Worm (Caenorhabditis elegans) whole organism, L1 larva: Measurements from ENCODE around the gene rla-2.
A peak's percentile ranks its signal among the peaks of the same experiment; 100 is the strongest.

Source experiments
- C04F5.9 ChIP-seq: sonication (generic microtip); optimal IDR thresholded peaks from 2 replicates; lab custom pipeline; 2016; ENCODE audit warnings: missing genetic modification characterization, missing compliant biosample characterization
- C16A3.4 ChIP-seq: fragments of 150-350 bp; optimal IDR thresholded peaks from 2 replicates; lab custom pipeline; 2014; ENCODE audit warnings: missing biosample characterization, missing genetic modification characterization
- C34B4.2 ChIP-seq: sonication (generic microtip); optimal IDR thresholded peaks from 2 replicates; lab custom pipeline; 2017; ENCODE audit warnings: mild to moderate bottlenecking, missing genetic modification characterization, missing compliant biosample characterization
- Y116A8C.19 ChIP-seq: sonication (generic microtip); optimal IDR thresholded peaks from 2 replicates; lab custom pipeline; 2016; ENCODE audit warnings: missing compliant biosample characterization, missing genetic modification characterization, borderline replicate concordance
- aly-2 ChIP-seq: fragments of 150-350 bp; optimal IDR thresholded peaks from 2 replicates; lab custom pipeline; 2014; ENCODE audit warnings: missing biosample characterization, missing genetic modification characterization
- ceh-8 ChIP-seq: fragments of 200-800 bp; sonication (Bioruptor generic); optimal IDR thresholded peaks from 2 replicates; lab custom pipeline; 2018; ENCODE audit warnings: mild to moderate bottlenecking, missing genetic modification characterization, moderate library complexity, missing compliant biosample characterization
- ceh-82 ChIP-seq, 3 experiments: fragments of 150-350 bp in 1 of 3; sonication (generic microtip) in 2 of 3; optimal IDR thresholded peaks; 2 replicates each; lab custom pipeline; 2014 to 2017; ENCODE audit warnings: missing biosample characterization in 3 of 3, missing genetic modification characterization in 3 of 3
- ces-1 ChIP-seq: fragments of 150-350 bp; optimal IDR thresholded peaks from 2 replicates; lab custom pipeline; 2014; ENCODE audit warnings: missing biosample characterization, missing genetic modification reagents, missing genetic modification characterization
- dpl-1 ChIP-seq, 3 experiments: fragments of 150-350 bp in 2 of 3; sonication (generic microtip) in 1 of 3; optimal IDR thresholded peaks; 2 replicates each; lab custom pipeline; 2014 to 2017; ENCODE audit warnings: missing biosample characterization in 3 of 3, missing genetic modification characterization in 3 of 3, missing genetic modification reagents in 3 of 3
- efl-3 ChIP-seq: fragments of 200-800 bp; sonication (Bioruptor generic); optimal IDR thresholded peaks from 2 replicates; lab custom pipeline; 2018; ENCODE audit warnings: mild to moderate bottlenecking, missing genetic modification characterization, missing compliant biosample characterization
- egl-27 ChIP-seq, 2 experiments: fragments of 150-350 bp in 1 of 2; sonication (generic microtip); optimal IDR thresholded peaks; 3 replicates each; lab custom pipeline; 2017 to 2018; ENCODE audit warnings: missing biosample characterization in 2 of 2, missing genetic modification characterization in 2 of 2, missing genetic modification reagents in 2 of 2
- elt-2 ChIP-seq: sonication (generic microtip); optimal IDR thresholded peaks from 2 replicates; lab custom pipeline; 2016; ENCODE audit warnings: missing genetic modification characterization, mild to moderate bottlenecking, inconsistent platforms, missing compliant biosample characterization, missing genetic modification reagents
- ets-5 ChIP-seq: fragments of 200-800 bp; sonication (Bioruptor generic); IDR thresholded peaks from 2 replicates; pipeline ENCODE4 v1.3.6; 2022; ENCODE audit warnings: missing genetic modification characterization, missing compliant biosample characterization
- fkh-10 ChIP-seq: sonication (generic microtip); optimal IDR thresholded peaks from 2 replicates; lab custom pipeline; 2017; ENCODE audit warnings: missing biosample characterization, missing genetic modification reagents, missing genetic modification characterization
- fkh-4 ChIP-seq: sonication (generic microtip); optimal IDR thresholded peaks from 2 replicates; lab custom pipeline; 2016; ENCODE audit warnings: missing compliant biosample characterization, missing genetic modification characterization, borderline replicate concordance
- hpl-2 ChIP-seq: fragments of 150-350 bp; optimal IDR thresholded peaks from 2 replicates; lab custom pipeline; 2014; ENCODE audit warnings: missing biosample characterization, missing genetic modification reagents, missing genetic modification characterization
- irx-1 ChIP-seq: sonication (generic microtip); optimal IDR thresholded peaks from 2 replicates; lab custom pipeline; 2016; ENCODE audit warnings: missing genetic modification characterization, missing compliant biosample characterization
- lin-13 ChIP-seq: fragments of 150-350 bp; optimal IDR thresholded peaks from 2 replicates; lab custom pipeline; 2014; ENCODE audit warnings: missing biosample characterization, missing genetic modification reagents, missing genetic modification characterization
- lin-14 ChIP-seq: fragments of 200-800 bp; sonication (Bioruptor generic); optimal IDR thresholded peaks from 2 replicates; lab custom pipeline; 2018; ENCODE audit warnings: mild to moderate bottlenecking, missing genetic modification characterization, moderate library complexity, missing compliant biosample characterization
- lin-15B ChIP-seq: fragments of 150-350 bp; sonication (generic microtip); optimal IDR thresholded peaks from 3 replicates; lab custom pipeline; 2014; ENCODE audit warnings: missing biosample characterization, missing genetic modification characterization
- lin-35 ChIP-seq, 2 experiments: fragments of 150-350 bp; optimal IDR thresholded peaks; 2 replicates each; lab custom pipeline; 2014; ENCODE audit warnings: missing biosample characterization in 2 of 2, missing genetic modification characterization in 2 of 2, missing genetic modification reagents in 2 of 2
- lsy-2 ChIP-seq, 2 experiments: fragments of 150-350 bp; optimal IDR thresholded peaks; 2 replicates each; lab custom pipeline; 2014; ENCODE audit warnings: missing biosample characterization in 2 of 2, missing genetic modification characterization in 2 of 2
- mdl-1 ChIP-seq, 2 experiments: fragments of 150-350 bp; optimal IDR thresholded peaks; 2 replicates each; lab custom pipeline; 2014 to 2017; ENCODE audit warnings: missing biosample characterization in 2 of 2, missing genetic modification characterization in 2 of 2, inconsistent platforms in 1 of 2
- mef-2 ChIP-seq: fragments of 150-350 bp; optimal IDR thresholded peaks from 2 replicates; lab custom pipeline; 2014; ENCODE audit warnings: missing biosample characterization, missing genetic modification characterization
- mep-1 ChIP-seq: fragments of 150-350 bp; optimal IDR thresholded peaks from 2 replicates; lab custom pipeline; 2014; ENCODE audit warnings: missing biosample characterization, missing genetic modification characterization
- nhr-11 ChIP-seq: fragments of 150-350 bp; optimal IDR thresholded peaks from 2 replicates; lab custom pipeline; 2014; ENCODE audit warnings: missing biosample characterization, missing genetic modification characterization
- nhr-19 ChIP-seq: fragments of 200-800 bp; sonication (Bioruptor generic); conservative IDR thresholded peaks from 2 replicates; pipeline ENCODE4 v1.3.6; 2022; ENCODE audit warnings: missing genetic modification characterization, missing compliant biosample characterization
- nhr-47 ChIP-seq: sonication (generic microtip); optimal IDR thresholded peaks from 2 replicates; lab custom pipeline; 2016; ENCODE audit warnings: mild to moderate bottlenecking, missing genetic modification characterization, moderate library complexity, missing compliant biosample characterization
- nhr-84 ChIP-seq: sonication (generic microtip); optimal IDR thresholded peaks from 2 replicates; lab custom pipeline; 2017; ENCODE audit warnings: missing biosample characterization, missing genetic modification characterization
- nhr-90 ChIP-seq: sonication (generic microtip); optimal IDR thresholded peaks from 2 replicates; lab custom pipeline; 2016; ENCODE audit warnings: mild to moderate bottlenecking, missing genetic modification characterization, missing compliant biosample characterization; ENCODE audit not compliant: poor library complexity
- pax-3 ChIP-seq: fragments of 200-800 bp; sonication (Bioruptor generic); optimal IDR thresholded peaks from 2 replicates; lab custom pipeline; 2018; ENCODE audit warnings: mild to moderate bottlenecking, missing genetic modification characterization, moderate library complexity, missing compliant biosample characterization
- pqm-1 ChIP-seq: sonication (generic microtip); optimal IDR thresholded peaks from 3 replicates; lab custom pipeline; 2017; ENCODE audit warnings: missing biosample characterization, missing genetic modification characterization
- rnt-1 ChIP-seq: sonication (generic microtip); optimal IDR thresholded peaks from 2 replicates; lab custom pipeline; 2016; ENCODE audit warnings: mild to moderate bottlenecking, missing genetic modification characterization, moderate library complexity, missing compliant biosample characterization
- sox-4 ChIP-seq: sonication (generic microtip); optimal IDR thresholded peaks from 2 replicates; lab custom pipeline; 2016; ENCODE audit warnings: missing genetic modification characterization, missing compliant biosample characterization
- sptf-1 ChIP-seq: fragments of 150-350 bp; optimal IDR thresholded peaks from 2 replicates; lab custom pipeline; 2014; ENCODE audit warnings: missing biosample characterization, missing genetic modification characterization
- sup-37 ChIP-seq: fragments of 200-800 bp; sonication (Bioruptor generic); optimal IDR thresholded peaks from 2 replicates; lab custom pipeline; 2018; ENCODE audit warnings: mild to moderate bottlenecking, missing genetic modification characterization, missing compliant biosample characterization
- tbx-2 ChIP-seq: sonication (generic microtip); optimal IDR thresholded peaks from 2 replicates; lab custom pipeline; 2016; ENCODE audit warnings: missing genetic modification characterization, missing compliant biosample characterization
- tlp-1 ChIP-seq: fragments of 150-350 bp; optimal IDR thresholded peaks from 2 replicates; lab custom pipeline; 2014; ENCODE audit warnings: missing biosample characterization, missing genetic modification characterization
- unc-130 ChIP-seq: fragments of 150-350 bp; optimal IDR thresholded peaks from 2 replicates; lab custom pipeline; 2017; ENCODE audit warnings: missing biosample characterization, missing genetic modification characterization, inconsistent platforms
- unc-30 ChIP-seq: sonication (generic microtip); optimal IDR thresholded peaks from 2 replicates; lab custom pipeline; 2017; ENCODE audit warnings: missing biosample characterization, missing genetic modification characterization
- unc-62 ChIP-seq: fragments of 150-350 bp; optimal IDR thresholded peaks from 2 replicates; lab custom pipeline; 2014; ENCODE audit warnings: missing biosample characterization, missing genetic modification reagents, missing genetic modification characterization
- unc-98 ChIP-seq: fragments of 200-800 bp; sonication (Bioruptor generic); IDR thresholded peaks from 2 replicates; pipeline ENCODE4 v1.3.6; 2022; ENCODE audit warnings: missing genetic modification characterization, missing compliant biosample characterization
- vab-15 ChIP-seq: sonication (generic microtip); optimal IDR thresholded peaks from 2 replicates; lab custom pipeline; 2017; ENCODE audit warnings: missing genotype, mild to moderate bottlenecking, missing genetic modification characterization, missing compliant biosample characterization
- ztf-11 ChIP-seq, 2 experiments: sonication (generic microtip); optimal IDR thresholded peaks; 2 replicates each; lab custom pipeline; 2016 to 2017; ENCODE audit warnings: missing genetic modification characterization in 2 of 2, missing biosample characterization in 1 of 2, missing compliant biosample characterization in 1 of 2

rla-2 gene

DNA sequence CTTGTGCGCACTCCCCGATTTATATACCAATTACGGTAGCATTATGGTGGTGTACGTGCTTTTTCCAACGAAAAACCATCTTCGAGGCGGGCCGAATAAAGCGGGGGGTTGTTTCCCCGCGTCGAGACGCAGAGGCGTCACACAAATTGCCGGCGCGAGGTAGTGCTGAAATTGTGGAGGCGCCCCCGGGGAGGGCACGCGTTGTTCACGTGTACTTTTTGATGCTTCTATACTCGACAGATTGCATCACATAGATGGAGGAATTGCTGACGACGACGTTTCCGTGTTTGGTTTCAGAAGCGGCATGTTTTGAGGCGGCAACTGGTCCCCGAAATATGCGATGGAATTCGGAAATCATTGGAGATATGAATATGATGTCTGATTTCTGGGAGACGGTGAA lies 25.2 kb upstream of the rla-2 start (continued):
- TF ChIP-seq nhr-19 (GFP tag; lab: Robert Waterston, UW) (peak; percentile 93), sup-37 (no peak), mdl-1 (tag; optimal IDR thresholded peaks at IDR 0.05; lab: Kevin White, UChicago) (peak in 1 of 2 experiments; percentile 90), lin-13 (GFP tag; lab: Kevin White, UChicago) (peak; percentile 84), tlp-1 (tag; lab: Kevin White, UChicago) (no peak), mef-2 (tag; lab: Kevin White, UChicago) (peak; percentile 79), nhr-90 (tag; lab: Kevin White, UChicago) (peak; percentile 88), mep-1 (tag; lab: Kevin White, UChicago) (peak; percentile 56), ceh-82 (tag; optimal IDR thresholded peaks at IDR 0.05; lab: Kevin White, UChicago) (peak; percentile 79 to 96 (median 84)), irx-1 (tag; lab: Kevin White, UChicago) (peak; percentile 68), ets-5 (GFP tag; lab: Robert Waterston, UW) (no peak), unc-130 (peak; percentile 86), sox-4 (tag; lab: Kevin White, UChicago) (peak; percentile 26), fkh-10 (GFP tag; lab: Kevin White, UChicago) (peak; percentile 93), aly-2 (tag; lab: Kevin White, UChicago) (no peak), fkh-4 (tag; lab: Kevin White, UChicago) (no peak), rnt-1 (tag; lab: Kevin White, UChicago) (peak; percentile 85), C04F5.9 (tag; lab: Kevin White, UChicago) (no peak), Y116A8C.19 (tag; lab: Kevin White, UChicago) (no peak), efl-3 (GFP tag; lab: Kevin White, UChicago) (no peak), lin-15B (peak; percentile 2), tbx-2 (tag; lab: Kevin White, UChicago) (peak; percentile 91), pqm-1 (tag; lab: Kevin White, UChicago) (peak; percentile 58), ces-1 (GFP tag; lab: Kevin White, UChicago) (no peak), nhr-84 (tag; lab: Kevin White, UChicago) (no peak), lsy-2 (tag; optimal IDR thresholded peaks at IDR 0.05; lab: Kevin White, UChicago) (peak; percentile 74 to 87), dpl-1 (GFP tag; optimal IDR thresholded peaks at IDR 0.05; lab: Kevin White, UChicago) (peak; percentile 44 to 53 (median 51)), ztf-11 (tag; optimal IDR thresholded peaks at IDR 0.05; lab: Kevin White, UChicago) (peak in 1 of 2 experiments; percentile 53), vab-15 (tag; lab: Kevin White, UChicago) (peak; percentile 69), elt-2 (tag; lab: Kevin White, UChicago) (peak; percentile 90), unc-30 (tag; lab: Kevin White, UChicago) (no peak), egl-27 (tag; optimal IDR thresholded peaks at IDR 0.05; lab: Kevin White, UChicago) (peak; percentile 69 to 88), pax-3 (tag; lab: Kevin White, UChicago) (peak; percentile 78), C16A3.4 (tag; lab: Kevin White, UChicago) (peak; percentile 75), lin-35 (GFP tag; optimal IDR thresholded peaks at IDR 0.05; lab: Kevin White, UChicago) (peak; percentile 66 to 82), unc-62 (GFP tag; lab: Kevin White, UChicago) (no peak), hpl-2 (no peak), C34B4.2 (tag; lab: Kevin White, UChicago) (no peak), nhr-47 (tag; lab: Kevin White, UChicago) (peak; percentile 90), lin-14 (peak; percentile 99), sptf-1 (no peak), nhr-11 (tag; lab: Kevin White, UChicago) (peak; percentile 36), unc-98 (GFP tag; lab: Robert Waterston, UW) (peak; percentile 8; the same call in 1 of the 2 replicates), ceh-8 (GFP tag; lab: Kevin White, UChicago) (peak; percentile 75)
